Worm (Caenorhabditis elegans): ENCODE measurements around the gene swt-3.

swt-3 gene

ce11 chrIV:10817030-10817429 lies 36.5 kb upstream of the swt-3 start:
- no peak for TF ChIP-seq tra-4 (tag; optimal IDR thresholded peaks at IDR 0.05)
- peak; percentile 94 for TF ChIP-seq hmg-4 (GFP tag; optimal IDR thresholded peaks at IDR 0.05)
- TF ChIP-seq ets-7 (tag; optimal IDR thresholded peaks at IDR 0.05), result no peak
- TF ChIP-seq hmbx-1 (tag; optimal IDR thresholded peaks at IDR 0.05), result no peak
- TF ChIP-seq F13C5.2 (tag; optimal IDR thresholded peaks at IDR 0.05), result peak; percentile 44
- TF ChIP-seq pes-1 (GFP tag; IDR thresholded peaks at IDR 0.05), result no peak
- TF ChIP-seq ceh-13 (GFP tag; optimal IDR thresholded peaks at IDR 0.05), result no peak
- TF ChIP-seq B0310.2 (tag; optimal IDR thresholded peaks at IDR 0.05), result peak; percentile 0
- TF ChIP-seq aly-1 (tag; optimal IDR thresholded peaks at IDR 0.05), result peak; percentile 68
- peak; percentile 21 for TF ChIP-seq ceh-36 (tag; optimal IDR thresholded peaks at IDR 0.05)
- TF ChIP-seq scrt-1 (GFP tag; IDR thresholded peaks at IDR 0.05), result peak; percentile 8; the same call in 1 of the 2 replicates
- TF ChIP-seq hnd-1 (tag; optimal IDR thresholded peaks at IDR 0.05), result no peak

DNA sequence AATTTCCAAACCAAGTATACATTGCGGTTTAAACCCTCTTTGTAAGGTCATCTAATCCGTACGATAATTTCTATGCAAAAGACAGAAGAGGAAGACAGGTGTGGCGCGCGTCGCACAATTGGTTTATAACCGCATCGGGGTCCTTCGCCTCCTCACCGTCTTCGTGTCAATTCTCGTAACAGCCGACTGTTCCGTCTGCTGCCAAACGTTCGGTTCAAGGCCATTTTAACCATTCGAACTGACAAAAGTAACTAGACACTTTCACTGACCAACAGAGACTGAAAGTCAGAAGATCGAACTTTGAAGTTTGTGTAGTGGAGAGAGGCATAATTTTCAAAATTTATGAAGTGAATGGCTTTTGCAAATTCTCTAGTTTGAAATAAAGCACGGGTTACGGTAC lies 35.5 kb upstream of the swt-3 start:
- TF ChIP-seq scrt-1 (GFP tag; IDR thresholded peaks at IDR 0.05) (no peak), aly-1 (tag; optimal IDR thresholded peaks at IDR 0.05) (no peak), ceh-13 (GFP tag; optimal IDR thresholded peaks at IDR 0.05) (no peak), tbx-37 (GFP tag; conservative IDR thresholded peaks at IDR 0.05) (no peak), tbx-11 (GFP tag; IDR thresholded peaks at IDR 0.05) (no peak), ceh-36 (tag; optimal IDR thresholded peaks at IDR 0.05) (no peak), B0310.2 (tag; optimal IDR thresholded peaks at IDR 0.05) (no peak), hmbx-1 (tag; optimal IDR thresholded peaks at IDR 0.05) (no peak), hmg-4 (GFP tag; optimal IDR thresholded peaks at IDR 0.05) (no peak), tra-4 (tag; optimal IDR thresholded peaks at IDR 0.05) (no peak), pes-1 (GFP tag; IDR thresholded peaks at IDR 0.05) (no peak), F13C5.2 (tag; optimal IDR thresholded peaks at IDR 0.05) (no peak)

DNA sequence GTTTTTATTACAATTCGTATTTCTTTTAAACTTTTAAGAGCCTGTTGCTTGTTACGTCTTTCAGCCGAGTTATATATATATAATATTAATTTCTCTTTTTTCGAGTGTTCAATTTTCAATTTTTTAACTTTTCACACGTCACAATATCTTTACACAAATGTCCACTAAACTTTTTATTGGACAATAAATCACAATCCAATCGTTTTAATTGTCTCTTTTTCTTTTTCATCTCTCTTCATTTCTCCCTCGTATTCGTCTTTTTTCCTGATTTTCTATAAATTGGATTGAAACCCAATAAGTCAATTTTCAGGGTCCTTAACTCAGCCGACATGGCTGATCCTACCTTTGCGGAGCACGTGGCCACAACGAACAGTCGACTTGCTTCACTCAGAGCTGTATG lies 31.6 kb upstream of the swt-3 start, which contains the start of gene miz-1:
Gene miz-1, plus strand, starts transcription at position 301 of the 400 bp plus-strand sequence.
- TF ChIP-seq pes-1 (GFP tag; IDR thresholded peaks at IDR 0.05), result no peak
- TF ChIP-seq hmg-4 (GFP tag; optimal IDR thresholded peaks at IDR 0.05), result no peak
- no peak for TF ChIP-seq ceh-36 (tag; optimal IDR thresholded peaks at IDR 0.05)
- no peak for TF ChIP-seq hnd-1 (tag; optimal IDR thresholded peaks at IDR 0.05)
- TF ChIP-seq sea-1 (GFP tag; conservative IDR thresholded peaks at IDR 0.05), result no peak
- no peak for TF ChIP-seq scrt-1 (GFP tag; IDR thresholded peaks at IDR 0.05)
- no peak for TF ChIP-seq F13C5.2 (tag; optimal IDR thresholded peaks at IDR 0.05)
- no peak for TF ChIP-seq ets-7 (tag; optimal IDR thresholded peaks at IDR 0.05)
- TF ChIP-seq tbx-11 (GFP tag; IDR thresholded peaks at IDR 0.05), result no peak

- TF ChIP-seq F13C5.2 (tag; optimal IDR thresholded peaks at IDR 0.05) (no peak), scrt-1 (GFP tag; IDR thresholded peaks at IDR 0.05) (no peak), ceh-13 (GFP tag; optimal IDR thresholded peaks at IDR 0.05) (no peak), tbx-11 (GFP tag; IDR thresholded peaks at IDR 0.05) (no peak), hmg-4 (GFP tag; optimal IDR thresholded peaks at IDR 0.05) (no peak), hmbx-1 (tag; optimal IDR thresholded peaks at IDR 0.05) (no peak), aly-1 (tag; optimal IDR thresholded peaks at IDR 0.05) (no peak), ets-7 (tag; optimal IDR thresholded peaks at IDR 0.05) (no peak), tra-4 (tag; optimal IDR thresholded peaks at IDR 0.05) (no peak), B0310.2 (tag; optimal IDR thresholded peaks at IDR 0.05) (no peak), ceh-36 (tag; optimal IDR thresholded peaks at IDR 0.05) (no peak), pes-1 (GFP tag; IDR thresholded peaks at IDR 0.05) (no peak), tbx-37 (GFP tag; conservative IDR thresholded peaks at IDR 0.05) (no peak), ama-1 (optimal IDR thresholded peaks at IDR 0.05) (no peak), sea-1 (GFP tag; conservative IDR thresholded peaks at IDR 0.05) (no peak)
These were observed 30.9 kb upstream of the swt-3 start for ce11 chrIV:10811388-10811787.

- TF ChIP-seq ama-1 (optimal IDR thresholded peaks at IDR 0.05), result no peak
- no peak for TF ChIP-seq sea-1 (GFP tag; conservative IDR thresholded peaks at IDR 0.05)
- no peak for TF ChIP-seq tra-4 (tag; optimal IDR thresholded peaks at IDR 0.05)
- TF ChIP-seq tbx-11 (GFP tag; IDR thresholded peaks at IDR 0.05), result no peak
- no peak for TF ChIP-seq ceh-13 (GFP tag; optimal IDR thresholded peaks at IDR 0.05)
- TF ChIP-seq pes-1 (GFP tag; IDR thresholded peaks at IDR 0.05), result no peak
- TF ChIP-seq hmg-4 (GFP tag; optimal IDR thresholded peaks at IDR 0.05), result no peak
- TF ChIP-seq hnd-1 (tag; optimal IDR thresholded peaks at IDR 0.05), result no peak
- no peak for TF ChIP-seq aly-1 (tag; optimal IDR thresholded peaks at IDR 0.05)
- no peak for TF ChIP-seq F13C5.2 (tag; optimal IDR thresholded peaks at IDR 0.05)
These were observed 30.3 kb upstream of the swt-3 start for ce11 chrIV:10810820-10811219.

DNA sequence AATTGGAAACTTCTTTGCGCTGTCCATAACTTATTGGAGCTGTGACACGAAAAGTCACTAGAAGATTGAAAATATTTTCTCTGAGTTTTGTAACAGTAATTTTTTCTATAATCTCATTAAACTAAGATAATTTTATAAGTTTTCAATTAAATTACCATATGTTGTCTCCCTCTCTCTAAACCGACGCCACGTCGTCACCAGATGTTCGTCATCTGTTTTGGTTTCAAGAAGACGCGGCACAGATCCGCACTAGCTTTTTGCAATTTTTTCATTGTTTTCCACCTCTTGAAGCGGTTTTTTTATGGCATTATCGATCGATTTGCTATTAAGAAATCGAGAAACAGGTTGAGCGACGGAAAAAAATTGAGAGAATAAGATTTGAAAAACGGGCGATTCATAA lies 23.5 kb upstream of the swt-3 start:
- TF ChIP-seq B0310.2 (tag; optimal IDR thresholded peaks at IDR 0.05), result no peak
- no peak for TF ChIP-seq pes-1 (GFP tag; IDR thresholded peaks at IDR 0.05)
- no peak for TF ChIP-seq ceh-13 (GFP tag; optimal IDR thresholded peaks at IDR 0.05)
- no peak for TF ChIP-seq ets-7 (tag; optimal IDR thresholded peaks at IDR 0.05)
- TF ChIP-seq aly-1 (tag; optimal IDR thresholded peaks at IDR 0.05), result no peak
- TF ChIP-seq hmg-4 (GFP tag; optimal IDR thresholded peaks at IDR 0.05), result no peak
- no peak for TF ChIP-seq scrt-1 (GFP tag; IDR thresholded peaks at IDR 0.05)
- no peak for TF ChIP-seq F13C5.2 (tag; optimal IDR thresholded peaks at IDR 0.05)
- TF ChIP-seq tbx-37 (GFP tag; conservative IDR thresholded peaks at IDR 0.05), result no peak
- TF ChIP-seq hnd-1 (tag; optimal IDR thresholded peaks at IDR 0.05), result no peak

- TF ChIP-seq flt-1 (GFP tag; IDR thresholded peaks at IDR 0.05), result no peak
- TF ChIP-seq hmg-4 (GFP tag; optimal IDR thresholded peaks at IDR 0.05), result no peak
- TF ChIP-seq pes-1 (GFP tag; IDR thresholded peaks at IDR 0.05), result no peak
- TF ChIP-seq sea-1 (GFP tag; conservative IDR thresholded peaks at IDR 0.05), result no peak
- TF ChIP-seq tbx-11 (GFP tag; IDR thresholded peaks at IDR 0.05), result no peak
- TF ChIP-seq ama-1 (optimal IDR thresholded peaks at IDR 0.05), result no peak
- TF ChIP-seq ets-7 (tag; optimal IDR thresholded peaks at IDR 0.05), result no peak
- TF ChIP-seq tra-4 (tag; optimal IDR thresholded peaks at IDR 0.05), result no peak
- TF ChIP-seq hnd-1 (tag; optimal IDR thresholded peaks at IDR 0.05), result no peak
- TF ChIP-seq hmbx-1 (tag; optimal IDR thresholded peaks at IDR 0.05), result no peak
- no peak for TF ChIP-seq F13C5.2 (tag; optimal IDR thresholded peaks at IDR 0.05)
- TF ChIP-seq tbx-37 (GFP tag; conservative IDR thresholded peaks at IDR 0.05), result no peak
- TF ChIP-seq scrt-1 (GFP tag; IDR thresholded peaks at IDR 0.05), result no peak
- TF ChIP-seq B0310.2 (tag; optimal IDR thresholded peaks at IDR 0.05), result no peak
- no peak for TF ChIP-seq ceh-36 (tag; optimal IDR thresholded peaks at IDR 0.05)
- no peak for TF ChIP-seq aly-1 (tag; optimal IDR thresholded peaks at IDR 0.05)
- TF ChIP-seq ceh-13 (GFP tag; optimal IDR thresholded peaks at IDR 0.05), result no peak
These were observed 18.9 kb upstream of the swt-3 start, which contains the start of gene zipt-2.1 for ce11 chrIV:10799354-10799753. Gene zipt-2.1, plus strand, starts transcription at chrIV:10799654.
